Worm (Caenorhabditis elegans) whole organism, midembryonic: ENCODE measurements around the gene let-754.

Source experiments
- T22C8.4 ChIP-seq: fragments of 200-800 bp; sonication (Bioruptor generic); IDR thresholded peaks from 2 replicates; pipeline ENCODE4 v1.3.6; 2022; ENCODE audit warnings: missing genetic modification characterization, missing compliant biosample characterization
- cog-1 ChIP-seq: sonication (generic microtip); optimal IDR thresholded peaks from 2 replicates; lab custom pipeline; 2016; ENCODE audit warnings: missing genetic modification characterization, missing compliant biosample characterization
- flt-1 ChIP-seq: fragments of 200-800 bp; sonication (Bioruptor generic); IDR thresholded peaks from 2 replicates; pipeline ENCODE4 v1.3.6; 2022; ENCODE audit warnings: missing genetic modification characterization, missing compliant biosample characterization
- klf-2 ChIP-seq: fragments of 200-800 bp; sonication (Bioruptor generic); conservative IDR thresholded peaks from 2 replicates; pipeline ENCODE4 v1.3.6; 2022; ENCODE audit warnings: missing genetic modification reagents, missing genetic modification characterization, missing compliant biosample characterization
- med-1 ChIP-seq: sonication (generic microtip); optimal IDR thresholded peaks from 2 replicates; lab custom pipeline; 2017; ENCODE audit warnings: missing genetic modification characterization, mild to moderate bottlenecking, missing compliant biosample characterization, antibody characterized with exemption, missing genetic modification reagents; ENCODE audit not compliant: insufficient read depth
- tab-1 ChIP-seq: fragments of 200-800 bp; sonication (Bioruptor generic); IDR thresholded peaks from 2 replicates; pipeline ENCODE4 v1.3.6; 2022; ENCODE audit warnings: missing genetic modification characterization, missing compliant biosample characterization
- ztf-23 ChIP-seq: fragments of 200-800 bp; sonication (Bioruptor generic); IDR thresholded peaks from 2 replicates; pipeline ENCODE4 v1.3.6; 2022; ENCODE audit warnings: missing genetic modification reagents, missing genetic modification characterization, missing compliant biosample characterization
- ztf-29 ChIP-seq: fragments of 200-800 bp; sonication (Bioruptor generic); IDR thresholded peaks from 2 replicates; pipeline ENCODE4 v1.3.6; 2022; ENCODE audit warnings: missing genetic modification reagents, missing genetic modification characterization, missing compliant biosample characterization

DNA sequence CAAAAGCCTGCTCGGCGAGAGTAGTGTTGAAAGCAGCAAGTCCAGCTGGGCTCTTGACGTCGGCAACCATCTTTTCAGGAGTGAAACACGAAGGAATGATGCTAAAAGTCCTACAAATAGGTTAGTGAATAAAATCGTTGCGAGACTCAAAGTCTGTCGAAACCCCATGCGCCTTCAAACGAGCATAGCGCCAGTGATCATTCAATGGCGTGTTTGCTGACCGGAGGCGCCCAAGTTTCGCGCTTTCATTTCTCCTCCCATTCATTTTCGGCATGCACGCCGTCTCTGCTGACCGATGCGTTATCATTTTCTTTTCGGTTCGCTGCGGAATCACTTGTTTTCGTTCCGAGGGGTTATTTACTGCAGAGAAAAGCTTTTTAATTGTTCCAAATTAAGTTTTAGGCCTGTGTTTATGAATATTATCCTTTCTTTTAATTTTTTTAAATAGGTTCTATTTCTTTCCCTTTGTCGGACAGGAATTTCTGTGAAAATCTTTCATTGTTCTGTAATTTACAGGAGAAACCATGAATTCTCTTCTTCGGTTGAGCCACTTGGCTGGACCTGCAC is 20.2 kb upstream of the let-754 start, which contains the start of the genes eef-1B.1 and aco-2:
- no peak for TF ChIP-seq tab-1 (GFP tag; lab: Robert Waterston, UW)
- peak; percentile 1 for TF ChIP-seq cog-1 (tag; lab: Kevin White, UChicago)
- TF ChIP-seq flt-1 (GFP tag; lab: Robert Waterston, UW) = no peak
- TF ChIP-seq med-1 (GFP tag; lab: Kevin White, UChicago) = no peak
- no peak for TF ChIP-seq ztf-29 (GFP tag; lab: Robert Waterston, UW)
- TF ChIP-seq klf-2 (GFP tag; lab: Robert Waterston, UW) = no peak
- no peak for TF ChIP-seq T22C8.4 (GFP tag; lab: Robert Waterston, UW)
- no peak for TF ChIP-seq ztf-23 (GFP tag; lab: Robert Waterston, UW)
